Worm (Caenorhabditis elegans) whole organism, young adult: Measurements from ENCODE around the gene mnk-1.
A peak's percentile ranks its signal among the peaks of the same experiment; 100 is the strongest.

Experiments used
- F23B12.7 ChIP-seq: sonication (generic microtip); optimal IDR thresholded peaks from 2 replicates; lab custom pipeline; 2017; ENCODE audit warnings: missing genetic modification characterization, mild to moderate bottlenecking, missing compliant biosample characterization, antibody characterized with exemption, moderate library complexity; ENCODE audit not compliant: insufficient read depth
- F57A8.1 ChIP-seq: fragments of 200-800 bp; sonication (Bioruptor generic); optimal IDR thresholded peaks from 2 replicates; lab custom pipeline; 2018; ENCODE audit warnings: mild to moderate bottlenecking, missing genetic modification characterization, moderate library complexity, missing compliant biosample characterization
- ama-1 ChIP-seq, 3 experiments: fragments of 150-350 bp in 1 of 3; sonication (generic microtip) in 2 of 3; optimal IDR thresholded peaks; 2 replicates each; lab custom pipeline; 2014 to 2018; ENCODE audit warnings: missing biosample characterization in 2 of 3, missing genetic modification characterization in 2 of 3, missing genetic modification reagents in 2 of 3
- bed-1 ChIP-seq: fragments of 200-800 bp; sonication (Bioruptor generic); IDR thresholded peaks from 2 replicates; pipeline ENCODE4 v1.3.6; 2022; ENCODE audit warnings: missing genetic modification reagents, missing genetic modification characterization, missing compliant biosample characterization
- dox-1 ChIP-seq: fragments of 200-800 bp; sonication (Bioruptor generic); IDR thresholded peaks from 2 replicates; pipeline ENCODE4 v1.3.6; 2022; ENCODE audit warnings: missing genetic modification reagents, missing genetic modification characterization, missing compliant biosample characterization
- egl-44 ChIP-seq: fragments of 200-800 bp; sonication (Bioruptor generic); IDR thresholded peaks from 2 replicates; pipeline ENCODE4 v1.3.6; 2022; ENCODE audit warnings: missing genetic modification reagents, missing genetic modification characterization, missing compliant biosample characterization
- egrh-3 ChIP-seq: fragments of 200-800 bp; sonication (Bioruptor generic); IDR thresholded peaks from 2 replicates; pipeline ENCODE4 v1.3.6; 2022; ENCODE audit warnings: missing genetic modification reagents, missing genetic modification characterization, missing compliant biosample characterization
- hmg-1.2 ChIP-seq: fragments of 200-800 bp; sonication (Bioruptor generic); IDR thresholded peaks from 2 replicates; pipeline ENCODE4 v1.3.6; 2022; ENCODE audit warnings: missing genetic modification reagents, missing genetic modification characterization, missing compliant biosample characterization
- lin-35 ChIP-seq, 3 experiments: fragments of 150-350 bp in 2 of 3; sonication (generic microtip) in 1 of 3; optimal IDR thresholded peaks; 2 replicates each; lab custom pipeline; 2014 to 2018; ENCODE audit warnings: missing biosample characterization in 3 of 3, missing genetic modification characterization in 3 of 3, missing genetic modification reagents in 3 of 3
- mxl-1 ChIP-seq: sonication (generic microtip); optimal IDR thresholded peaks from 2 replicates; lab custom pipeline; 2016; ENCODE audit warnings: missing genetic modification characterization, missing compliant biosample characterization
- nhr-27 ChIP-seq: fragments of 200-800 bp; sonication (Bioruptor generic); optimal IDR thresholded peaks from 2 replicates; lab custom pipeline; 2018; ENCODE audit warnings: mild to moderate bottlenecking, missing genetic modification characterization, moderate library complexity, missing compliant biosample characterization
- snpc-1.1 ChIP-seq: sonication (generic microtip); optimal IDR thresholded peaks from 2 replicates; lab custom pipeline; 2017; ENCODE audit warnings: missing genetic modification characterization, mild to moderate bottlenecking, missing compliant biosample characterization, antibody characterized with exemption, moderate library complexity, missing genotype, missing genetic modification reagents; ENCODE audit not compliant: insufficient read depth
- snpc-4 ChIP-seq, 5 experiments: fragments of 150-350 bp in 1 of 5; sonication (generic microtip) in 4 of 5; optimal IDR thresholded peaks; 2 replicates each; lab custom pipeline; 2014 to 2018; ENCODE audit warnings: missing genetic modification characterization in 5 of 5, missing biosample characterization in 3 of 5, antibody characterized with exemption in 2 of 5, mild to moderate bottlenecking in 2 of 5, missing compliant biosample characterization in 2 of 5, missing genotype in 2 of 5, moderate library complexity in 2 of 5, missing genetic modification reagents in 1 of 5

DNA sequence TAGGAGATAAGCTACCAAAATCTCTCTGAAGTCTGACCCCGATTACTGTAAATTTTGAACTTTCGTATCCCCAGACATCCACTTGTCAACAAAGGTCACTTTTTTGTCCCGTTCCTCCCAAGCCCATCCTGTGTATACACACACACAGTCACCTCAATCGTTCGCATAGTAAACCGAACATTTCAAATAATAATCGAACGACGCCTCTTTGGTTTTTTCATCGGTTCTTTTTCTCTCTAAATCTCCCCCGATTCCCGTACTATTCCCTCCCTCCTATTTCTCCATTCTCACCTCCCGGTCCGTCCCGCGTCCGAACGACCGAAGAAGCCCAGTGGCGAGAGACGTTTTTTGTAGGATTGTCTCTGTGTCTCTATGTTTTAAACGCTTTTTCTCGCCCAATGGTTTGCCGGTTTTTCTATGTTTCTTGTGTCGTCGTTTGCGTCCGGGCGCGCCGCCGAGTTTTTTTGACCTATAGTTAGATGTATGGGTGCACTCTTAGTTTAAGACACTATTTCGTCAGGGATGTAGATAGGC lies 25.6 kb downstream of the mnk-1 start:
- TF ChIP-seq snpc-1.1 (tag; lab: Kevin White, UChicago) (no peak), ama-1 (optimal IDR thresholded peaks at IDR 0.05; lab: Kevin White, UChicago) (no peak), ama-1 (GFP tag; optimal IDR thresholded peaks at IDR 0.05; lab: Kevin White, UChicago) (no peak), bed-1 (no peak), nhr-27 (tag; lab: Kevin White, UChicago) (no peak), F57A8.1 (GFP tag; lab: Kevin White, UChicago) (no peak), egl-44 (no peak), dox-1 (GFP tag; lab: Robert Waterston, UW) (0 out of 2 replicates have a peak, but pooled peaks have one; percentile 42), lin-35 (GFP tag; optimal IDR thresholded peaks at IDR 0.05; lab: Kevin White, UChicago) (no peak), mxl-1 (tag; lab: Kevin White, UChicago) (no peak), egrh-3 (GFP tag; lab: Robert Waterston, UW) (no peak), snpc-4 (GFP tag; optimal IDR thresholded peaks at IDR 0.05; lab: Kevin White, UChicago) (no peak), snpc-4 (tag; optimal IDR thresholded peaks at IDR 0.05; lab: Kevin White, UChicago) (no peak), hmg-1.2 (GFP tag; lab: Robert Waterston, UW) (peak; percentile 43; the same call in 1 of the 2 replicates), F23B12.7 (tag; lab: Kevin White, UChicago) (no peak)
